Worm (Caenorhabditis elegans): ENCODE measurements around the gene Y38C1AA.12.

Gene Y38C1AA.12

DNA sequence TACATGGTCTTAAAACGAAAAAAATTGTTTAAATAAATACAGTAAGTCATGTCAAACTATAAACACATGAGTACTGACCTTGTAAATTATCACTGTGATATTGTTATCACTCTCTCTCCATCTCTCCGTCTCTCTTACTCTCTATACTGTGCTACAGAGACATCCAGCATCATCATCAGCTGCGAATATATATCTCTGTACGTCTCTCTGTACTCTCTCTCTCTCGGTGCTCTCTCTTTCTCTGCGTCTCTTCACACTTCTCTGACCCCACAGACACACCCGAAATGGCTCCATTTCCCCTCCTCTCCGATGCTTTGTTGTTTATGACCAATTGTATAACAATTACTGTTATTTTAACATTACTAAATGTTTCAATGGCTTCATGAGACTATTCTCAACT lies 18.5 kb downstream of the Y38C1AA.12 start:
- TF ChIP-seq snpc-4 (tag; optimal IDR thresholded peaks at IDR 0.05), result no peak
- no peak for TF ChIP-seq Y116A8C.19 (tag; optimal IDR thresholded peaks at IDR 0.05; ENCODE audit: borderline replicate concordance)
- TF ChIP-seq lin-13 (GFP tag; optimal IDR thresholded peaks at IDR 0.05), result peak; percentile 11
- TF ChIP-seq mdl-1 (tag; optimal IDR thresholded peaks at IDR 0.05), result peak in 1 of 2 experiments; percentile 10
- no peak for TF ChIP-seq nhr-76 (tag; optimal IDR thresholded peaks at IDR 0.05)
- no peak for TF ChIP-seq lin-14 (GFP tag; optimal IDR thresholded peaks at IDR 0.05)
- peak; percentile 41 for TF ChIP-seq tbx-2 (tag; optimal IDR thresholded peaks at IDR 0.05)
- no peak for TF ChIP-seq fos-1 (tag; optimal IDR thresholded peaks at IDR 0.05)
- no peak for TF ChIP-seq alr-1 (tag; optimal IDR thresholded peaks at IDR 0.05; ENCODE audit: borderline replicate concordance)
- TF ChIP-seq skn-1 (tag; optimal IDR thresholded peaks at IDR 0.05), result peak; percentile 61
- peak; percentile 50 for TF ChIP-seq nhr-20 (tag; optimal IDR thresholded peaks at IDR 0.05)
- TF ChIP-seq sup-37 (GFP tag; optimal IDR thresholded peaks at IDR 0.05), result no peak
- peak; percentile 9 for TF ChIP-seq unc-86 (tag; optimal IDR thresholded peaks at IDR 0.05)
- TF ChIP-seq ztf-11 (tag; optimal IDR thresholded peaks at IDR 0.05), result no peak
- TF ChIP-seq ceh-90 (tag; optimal IDR thresholded peaks at IDR 0.05), result no peak
- no peak for TF ChIP-seq xbp-1 (tag; optimal IDR thresholded peaks at IDR 0.05)
- no peak for TF ChIP-seq sptf-1 (tag; optimal IDR thresholded peaks at IDR 0.05)
- peak; percentile 35 for TF ChIP-seq mep-1 (tag; optimal IDR thresholded peaks at IDR 0.05)
- TF ChIP-seq ceh-88 (GFP tag; IDR thresholded peaks at IDR 0.05), result no peak
- TF ChIP-seq lin-39 (tag; optimal IDR thresholded peaks at IDR 0.05), result no peak
- TF ChIP-seq C34B4.2 (tag; optimal IDR thresholded peaks at IDR 0.05), result no peak
- no peak for TF ChIP-seq ztf-4 (tag; optimal IDR thresholded peaks at IDR 0.05)
- peak in 2 of 3 experiments; percentile 10 to 27 for TF ChIP-seq ceh-82 (tag; optimal IDR thresholded peaks at IDR 0.05)
- TF ChIP-seq pag-3 (tag; optimal IDR thresholded peaks at IDR 0.05; ENCODE audit: borderline replicate concordance, insufficient read depth), result no peak
- peak; percentile 57 for TF ChIP-seq snu-23 (GFP tag; optimal IDR thresholded peaks at IDR 0.05)
- TF ChIP-seq C16A3.4 (tag; optimal IDR thresholded peaks at IDR 0.05), result no peak
- no peak for TF ChIP-seq ets-5 (GFP tag; IDR thresholded peaks at IDR 0.05)
- peak in 1 of 2 experiments; percentile 66 for TF ChIP-seq lin-35 (GFP tag; optimal IDR thresholded peaks at IDR 0.05)
- peak; percentile 79 for TF ChIP-seq elt-2 (tag; optimal IDR thresholded peaks at IDR 0.05)
- no peak for TF ChIP-seq nhr-11 (tag; optimal IDR thresholded peaks at IDR 0.05)
- no peak for TF ChIP-seq vab-15 (tag; optimal IDR thresholded peaks at IDR 0.05)
- TF ChIP-seq grh-1 (GFP tag; IDR thresholded peaks at IDR 0.05), result no peak
- no peak; the same call in 1 of the 2 replicates for TF ChIP-seq nhr-19 (GFP tag; conservative IDR thresholded peaks at IDR 0.05)
- TF ChIP-seq pax-3 (tag; optimal IDR thresholded peaks at IDR 0.05), result no peak
- TF ChIP-seq lin-15B (tag; optimal IDR thresholded peaks at IDR 0.05), result no peak
- TF ChIP-seq nhr-77 (tag; optimal IDR thresholded peaks at IDR 0.05), result no peak
- no peak for TF ChIP-seq nhr-12 (tag; optimal IDR thresholded peaks at IDR 0.05)
- TF ChIP-seq C04F5.9 (tag; optimal IDR thresholded peaks at IDR 0.05), result no peak
- TF ChIP-seq unc-98 (GFP tag; IDR thresholded peaks at IDR 0.05), result no peak
- no peak for TF ChIP-seq fkh-10 (GFP tag; optimal IDR thresholded peaks at IDR 0.05)
- no peak for TF ChIP-seq egl-27 (tag; optimal IDR thresholded peaks at IDR 0.05)
- no peak for TF ChIP-seq mab-9 (GFP tag; IDR thresholded peaks at IDR 0.05)
- TF ChIP-seq swsn-7 (tag; optimal IDR thresholded peaks at IDR 0.05), result peak; percentile 49
- TF ChIP-seq blmp-1 (tag; optimal IDR thresholded peaks at IDR 0.05), result peak; percentile 14
- no peak for TF ChIP-seq mef-2 (tag; optimal IDR thresholded peaks at IDR 0.05)
- no peak for TF ChIP-seq ceh-8 (GFP tag; optimal IDR thresholded peaks at IDR 0.05)
- no peak for TF ChIP-seq nhr-28 (tag; optimal IDR thresholded peaks at IDR 0.05)
- no peak for TF ChIP-seq unc-130 (tag; optimal IDR thresholded peaks at IDR 0.05)
- peak; percentile 75 for TF ChIP-seq nhr-90 (tag; optimal IDR thresholded peaks at IDR 0.05; ENCODE audit: poor library complexity)
- TF ChIP-seq isw-1 (GFP tag; IDR thresholded peaks at IDR 0.05), result no peak
- TF ChIP-seq nhr-47 (tag; optimal IDR thresholded peaks at IDR 0.05), result no peak
- peak; percentile 31 for TF ChIP-seq jun-1 (tag; optimal IDR thresholded peaks at IDR 0.05)
- TF ChIP-seq lsy-2 (tag; optimal IDR thresholded peaks at IDR 0.05), result peak; percentile 35 to 38
- TF ChIP-seq nhr-84 (tag; optimal IDR thresholded peaks at IDR 0.05), result no peak
